Worm (Caenorhabditis elegans): Measurements from ENCODE around the gene sri-72.

ce11 chrV:592959-593358, 25.0 kb upstream of the sri-72 start, which contains the start of gene ZK488.5:
- TF ChIP-seq ama-1 (optimal IDR thresholded peaks at IDR 0.05) (no peak), fkh-10 (GFP tag; optimal IDR thresholded peaks at IDR 0.05) (no peak), nhr-11 (tag; optimal IDR thresholded peaks at IDR 0.05) (no peak), C38D4.7 (GFP tag; optimal IDR thresholded peaks at IDR 0.05) (no peak), nfya-1 (tag; optimal IDR thresholded peaks at IDR 0.05) (no peak), F13H6.1 (tag; optimal IDR thresholded peaks at IDR 0.05) (no peak), fax-1 (tag; optimal IDR thresholded peaks at IDR 0.05) (no peak), hlh-8 (tag; optimal IDR thresholded peaks at IDR 0.05) (no peak)
